Worm (Caenorhabditis elegans): ENCODE measurements around the gene sup-1.

ce11 chrIII:11719400-11719875 is 18.0 kb downstream of the sup-1 start, which contains the start of the genes elb-1 and Y41C4A.11:
- TF ChIP-seq pha-4 (tag; optimal IDR thresholded peaks at IDR 0.05) (peak; percentile 98), ztf-11 (tag; optimal IDR thresholded peaks at IDR 0.05) (no peak), tbx-2 (tag; optimal IDR thresholded peaks at IDR 0.05) (peak; percentile 7), nhr-28 (tag; optimal IDR thresholded peaks at IDR 0.05) (no peak), nhr-25 (tag; optimal IDR thresholded peaks at IDR 0.05) (peak; percentile 47), egl-27 (tag; optimal IDR thresholded peaks at IDR 0.05) (no peak), jun-1 (tag; optimal IDR thresholded peaks at IDR 0.05) (no peak), snpc-4 (tag; optimal IDR thresholded peaks at IDR 0.05) (peak; percentile 42), ZK546.5 (tag; optimal IDR thresholded peaks at IDR 0.05) (no peak), pqm-1 (tag; optimal IDR thresholded peaks at IDR 0.05) (no peak), elt-1 (tag; optimal IDR thresholded peaks at IDR 0.05) (no peak)

All from whole organism, L3 larva.